Worm (Caenorhabditis elegans): Measurements from ENCODE around the gene srh-286.
"Not testable (repeated sequence)": the region's sequence is repeated elsewhere in the genome, so short reads cannot be mapped to it uniquely, and the experiment has no call there.

Gene srh-286

DNA sequence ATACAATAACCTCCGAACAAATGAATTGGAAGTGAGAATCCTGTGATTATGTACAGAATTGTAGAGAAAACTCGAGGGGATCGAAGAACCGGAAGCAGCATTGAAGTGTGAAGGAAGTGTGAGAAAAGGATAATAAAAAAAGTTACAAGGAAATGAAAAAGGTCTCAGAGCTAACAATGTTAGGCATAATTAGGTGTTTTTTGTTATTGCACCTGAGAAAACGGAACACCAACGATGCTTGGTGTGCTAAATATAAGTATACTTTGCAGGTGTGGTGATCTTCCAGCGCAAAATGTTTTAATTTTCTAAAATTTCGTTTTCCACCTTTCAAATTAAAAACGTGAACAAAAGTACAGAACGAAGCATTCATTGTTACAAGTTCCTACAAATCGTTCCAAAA lies at the start of gene srh-286:
Gene srh-286 (minus strand): TSS at position 101 of the 400 bp plus-strand sequence.
- no peak for TF ChIP-seq unc-62 (GFP tag; optimal IDR thresholded peaks at IDR 0.05)

DNA sequence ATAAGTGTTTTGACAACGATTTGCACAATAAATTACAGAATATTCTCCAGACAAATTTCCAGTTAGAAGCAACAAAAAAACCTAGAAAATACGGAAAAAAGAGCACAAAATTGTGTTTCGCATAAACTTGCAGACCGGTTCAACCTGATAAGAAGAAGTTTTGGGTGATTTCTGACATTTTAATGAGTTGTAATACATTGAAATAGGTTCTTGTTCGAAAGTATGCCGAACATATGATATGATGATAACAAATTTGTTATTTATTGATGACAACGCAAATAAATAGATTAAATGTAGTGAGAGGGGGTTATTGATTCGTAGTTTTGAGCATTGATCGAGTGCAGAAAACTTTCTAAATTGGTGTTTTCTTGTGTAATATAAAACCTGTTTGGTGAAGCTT lies 47.3 kb upstream of the srh-286 start:
- TF ChIP-seq unc-62 (GFP tag; optimal IDR thresholded peaks at IDR 0.05) = no peak

DNA sequence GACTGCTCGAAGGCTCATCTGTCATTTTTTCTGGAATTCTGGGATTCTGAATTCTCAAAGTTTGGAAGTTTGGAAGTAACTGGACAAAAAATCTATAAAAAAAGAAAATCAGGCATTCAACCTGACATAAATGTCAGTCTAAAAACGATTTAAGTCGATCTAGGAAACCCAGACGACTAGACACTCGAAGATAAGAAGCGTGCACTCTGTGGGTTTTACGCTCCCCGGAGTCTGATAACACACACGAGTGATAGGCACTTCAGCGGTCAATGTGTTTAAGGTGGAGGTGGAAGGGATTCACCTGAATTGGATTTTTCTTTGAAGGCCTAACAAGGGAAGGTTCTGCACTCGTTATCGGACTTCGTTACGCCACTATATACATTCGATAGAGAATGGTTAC lies 44.9 kb upstream of the srh-286 start, which contains the start of gene C06H5.6:
Gene C06H5.6 (minus strand): TSS at position 46 of the 400 bp plus-strand sequence.
- TF ChIP-seq unc-62 (GFP tag; optimal IDR thresholded peaks at IDR 0.05) = no peak

DNA sequence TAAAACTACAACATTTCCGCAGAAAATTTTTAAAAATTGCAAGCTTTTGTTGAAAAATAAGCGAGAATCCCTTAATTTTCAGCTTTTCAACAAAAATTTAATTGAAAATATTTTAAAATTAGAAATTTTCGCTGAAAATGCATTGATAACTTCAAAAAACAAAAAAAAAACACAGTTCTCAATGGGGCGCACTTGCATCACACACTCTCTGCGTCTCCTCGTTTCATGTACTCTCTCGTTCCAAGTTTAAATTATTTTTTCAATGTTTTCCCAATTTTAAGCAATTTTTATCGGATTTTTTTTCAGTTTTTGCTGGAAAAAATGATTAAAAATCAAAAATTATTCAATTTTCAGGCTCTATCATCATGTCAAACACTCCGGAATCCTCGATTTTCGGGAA lies 27.0 kb upstream of the srh-286 start, which contains the start of gene phf-14:
Gene phf-14 (plus strand): TSS at position 345 of the 400 bp plus-strand sequence.
- TF ChIP-seq unc-62 (GFP tag; optimal IDR thresholded peaks at IDR 0.05) = no peak

DNA sequence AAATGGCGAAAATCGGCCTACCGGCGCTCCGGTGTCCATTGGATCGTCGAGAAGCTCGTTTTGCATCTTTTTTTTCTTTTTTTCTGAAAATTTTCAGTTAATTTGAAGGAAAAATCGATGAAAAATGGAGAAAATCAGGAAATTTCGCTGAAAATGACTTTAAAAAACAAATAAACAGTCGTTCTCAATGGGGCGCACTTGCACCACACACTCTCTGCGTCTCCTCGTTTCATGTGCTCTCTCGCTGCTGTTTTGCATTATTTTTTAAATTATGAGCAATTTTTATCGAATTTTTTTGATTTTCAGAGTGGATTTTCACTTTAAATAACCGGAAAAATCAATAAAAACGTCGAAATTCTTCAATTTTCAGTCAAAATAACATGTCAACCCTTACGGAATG lies 26.6 kb upstream of the srh-286 start, which contains the start of gene csn-1:
Gene csn-1 (minus strand): TSS at position 83 of the 400 bp plus-strand sequence.
- TF ChIP-seq unc-62 (GFP tag; optimal IDR thresholded peaks at IDR 0.05) = no peak

DNA sequence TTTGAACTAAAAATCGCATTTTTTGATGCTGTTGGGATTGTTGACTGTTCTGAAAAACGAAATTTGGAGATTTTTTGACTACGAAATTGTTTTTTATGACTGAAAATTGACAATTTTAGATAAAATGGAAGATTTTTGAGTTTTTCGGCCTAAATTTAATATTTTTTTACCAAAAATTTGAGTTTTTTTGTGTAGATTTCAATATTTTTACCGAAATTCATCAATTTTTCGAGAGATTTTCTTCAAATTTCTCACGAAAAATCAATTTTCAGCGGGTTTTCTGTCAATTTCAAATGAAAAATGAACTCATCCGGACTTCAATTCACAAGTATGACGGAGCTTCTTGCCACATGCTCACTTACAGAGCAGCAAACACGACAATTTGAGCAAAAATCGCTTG lies 21.3 kb upstream of the srh-286 start, which contains the start of gene Y59A8A.8:
Gene Y59A8A.8 (plus strand): TSS at position 301 of the 400 bp plus-strand sequence.
- TF ChIP-seq unc-62 (GFP tag; optimal IDR thresholded peaks at IDR 0.05) = not testable (repeated sequence)

DNA sequence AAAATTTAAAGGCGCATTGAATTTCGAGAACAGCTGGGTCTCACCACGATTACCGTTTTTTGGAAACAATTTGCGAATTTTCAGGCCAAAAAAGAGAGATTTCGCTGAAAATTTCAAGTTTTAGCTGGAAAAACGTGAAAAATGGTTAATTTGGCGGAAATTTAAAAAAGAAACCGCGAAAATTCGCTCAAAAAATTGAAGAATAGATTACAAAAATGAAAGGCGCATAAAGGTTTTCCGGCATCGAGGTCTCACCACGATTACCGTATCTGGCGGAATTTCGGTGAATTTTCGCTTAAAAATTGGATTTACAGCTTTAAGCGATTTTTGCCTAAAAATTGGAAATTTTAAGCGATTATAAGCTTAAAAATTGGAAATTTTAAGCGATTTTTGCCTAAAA lies 15.5 kb upstream of the srh-286 start:
- TF ChIP-seq unc-62 (GFP tag; optimal IDR thresholded peaks at IDR 0.05) = no peak

DNA sequence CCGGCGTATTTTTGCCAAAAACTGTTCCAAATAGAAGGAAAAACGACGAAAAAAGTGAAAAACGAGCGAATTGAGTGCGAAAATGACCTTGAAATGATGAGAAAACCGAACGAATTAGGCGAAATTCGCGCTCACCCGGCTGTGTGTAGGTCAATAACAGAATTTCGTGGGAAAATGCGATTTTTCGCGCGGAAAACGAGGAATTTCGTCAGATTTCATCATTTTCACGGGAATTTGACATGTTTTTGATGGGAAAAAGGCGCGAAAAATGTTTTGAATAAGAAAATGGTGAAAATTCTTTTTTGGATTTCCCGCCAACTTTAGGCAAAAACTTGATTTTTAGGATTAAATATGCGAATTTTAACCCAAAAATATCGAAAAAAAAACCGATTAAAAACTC lies 15.1 kb upstream of the srh-286 start:
- no peak for TF ChIP-seq unc-62 (GFP tag; optimal IDR thresholded peaks at IDR 0.05)

DNA sequence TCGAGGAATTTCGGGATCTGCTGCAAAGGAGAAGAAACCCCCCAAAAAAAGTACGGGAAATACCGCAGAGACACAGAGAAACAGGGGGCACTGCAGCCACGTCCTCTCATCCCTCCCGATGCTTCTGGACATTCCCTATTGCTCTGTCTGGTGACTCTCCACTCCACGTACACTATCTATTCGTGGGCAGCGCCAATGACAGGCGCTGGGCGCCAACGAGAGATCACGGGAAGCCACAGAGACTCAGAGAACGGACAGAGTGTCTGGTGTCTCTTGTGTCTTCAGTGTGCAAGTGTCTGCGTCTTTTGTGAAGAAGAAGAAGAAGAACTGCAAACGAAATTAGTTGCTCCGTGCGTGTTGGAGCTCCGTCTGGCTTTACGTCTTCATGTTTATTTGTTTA lies 13.9 kb upstream of the srh-286 start:
- TF ChIP-seq unc-62 (GFP tag; optimal IDR thresholded peaks at IDR 0.05) = no peak

DNA sequence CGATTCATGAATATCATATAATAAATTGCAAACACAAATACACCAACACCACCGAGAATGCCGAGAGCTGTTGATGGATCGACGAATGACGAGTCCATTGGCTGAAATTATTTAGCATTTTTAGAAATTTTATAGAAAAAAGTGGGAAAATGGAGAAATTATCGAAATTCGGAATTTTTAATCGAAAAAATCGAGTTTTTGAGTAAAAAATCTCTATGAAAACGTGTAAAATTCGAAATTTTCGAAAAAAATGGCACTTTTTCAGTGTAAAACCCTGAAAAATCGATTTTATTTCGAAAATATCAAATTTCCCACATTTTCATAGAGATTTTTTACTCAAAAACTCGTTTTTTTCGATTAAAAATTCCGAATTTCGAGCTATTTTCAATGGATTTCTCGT lies 11.9 kb upstream of the srh-286 start, which contains the start of gene tcc-1:
Gene tcc-1 (minus strand): TSS at position 101 of the 400 bp plus-strand sequence.
- no peak for TF ChIP-seq unc-62 (GFP tag; optimal IDR thresholded peaks at IDR 0.05)

DNA sequence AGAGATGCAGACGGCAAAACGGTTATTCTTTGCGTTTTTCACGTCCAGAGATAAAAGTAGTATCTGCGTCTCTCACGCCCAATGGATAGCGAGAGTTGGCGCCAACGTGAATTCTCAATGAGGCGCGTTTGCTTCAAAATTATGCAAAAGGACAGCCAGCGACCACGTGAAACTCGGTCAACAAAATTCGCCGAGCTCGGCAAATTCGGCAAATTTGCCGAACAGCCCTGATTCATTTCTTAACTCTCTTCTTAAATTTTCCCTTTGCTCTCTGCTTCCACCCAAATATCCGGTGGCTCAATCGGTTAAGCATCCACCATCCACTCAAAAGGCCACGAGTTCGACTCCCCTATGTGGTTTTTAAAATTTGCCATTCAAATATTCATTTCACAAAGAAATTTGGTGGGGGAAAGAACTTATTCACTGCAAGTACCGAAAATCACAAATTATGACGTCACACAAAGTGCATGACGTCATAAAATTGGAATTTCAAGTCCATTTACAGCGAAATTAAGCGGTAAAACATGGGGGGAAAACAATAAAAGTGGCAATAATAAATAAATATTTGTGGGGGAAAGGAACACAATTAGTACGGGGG lies 1.5 kb upstream of the srh-286 start:
- TF ChIP-seq unc-62 (GFP tag; optimal IDR thresholded peaks at IDR 0.05) = no peak

DNA sequence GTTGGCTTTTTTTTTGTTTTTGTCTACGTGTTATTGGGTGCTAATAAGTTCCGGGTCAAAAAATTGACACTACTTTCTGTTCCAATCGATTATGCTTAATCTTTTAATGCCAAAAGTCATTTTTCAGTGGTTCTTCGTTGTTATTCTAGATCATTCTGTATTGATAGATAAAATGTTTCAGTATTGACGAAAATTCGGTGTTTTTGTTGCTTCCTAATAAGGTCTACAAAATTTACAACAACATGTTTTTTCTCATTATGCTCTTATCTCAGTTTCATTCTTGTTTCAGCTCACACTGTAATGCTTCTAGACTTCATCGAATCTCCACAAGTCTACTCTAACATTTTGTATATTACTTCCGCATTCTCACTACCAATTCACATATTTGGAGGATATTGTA lies 12.7 kb downstream of the srh-286 start, which contains the start of gene srh-303:
Gene srh-303 (plus strand): TSS at position 301 of the 400 bp plus-strand sequence.
- TF ChIP-seq unc-62 (GFP tag; optimal IDR thresholded peaks at IDR 0.05) = no peak

DNA sequence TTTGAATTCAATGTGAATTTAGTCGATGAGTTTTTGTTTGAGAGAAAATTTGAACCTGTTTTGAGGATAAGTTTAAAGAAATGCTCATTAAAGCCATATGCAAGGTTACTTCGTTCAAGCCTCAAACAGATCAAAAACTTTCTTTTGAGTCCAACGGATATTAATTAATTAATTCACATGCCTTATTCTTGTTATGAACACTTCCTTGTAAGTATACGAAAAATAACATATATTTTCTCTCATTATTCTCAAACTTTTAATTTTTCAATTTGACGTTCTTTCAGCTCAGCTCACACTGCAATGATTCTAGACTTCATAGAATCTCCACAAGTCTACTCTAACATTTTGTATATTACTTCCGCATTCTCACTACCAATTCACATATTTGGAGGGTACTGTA lies 15.7 kb downstream of the srh-286 start, which contains the start of gene srh-304:
Gene srh-304 (plus strand): TSS at position 301 of the 400 bp plus-strand sequence.
- TF ChIP-seq unc-62 (GFP tag; optimal IDR thresholded peaks at IDR 0.05) = no peak

DNA sequence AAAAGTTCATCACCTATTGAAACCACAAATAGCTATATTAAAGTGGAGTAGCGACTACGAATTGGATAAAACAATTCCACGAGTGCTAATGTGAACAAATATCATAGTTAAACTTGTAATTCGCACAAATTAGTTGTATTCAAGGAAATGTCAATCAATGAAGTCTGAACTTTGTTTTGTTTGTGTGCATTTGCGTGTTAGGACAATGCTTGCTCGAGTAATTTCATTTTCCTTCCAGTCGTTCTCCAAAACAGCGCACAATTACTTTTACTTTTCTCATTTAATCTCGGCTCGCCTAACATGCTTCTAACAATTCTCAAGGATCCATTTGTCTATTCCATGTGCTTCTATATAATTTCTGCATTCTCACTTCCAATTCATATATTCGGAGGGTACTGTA lies 19.4 kb downstream of the srh-286 start, which contains the start of gene srh-301:
Gene srh-301 (plus strand): TSS at position 301 of the 400 bp plus-strand sequence.
- no peak for TF ChIP-seq unc-62 (GFP tag; optimal IDR thresholded peaks at IDR 0.05)

DNA sequence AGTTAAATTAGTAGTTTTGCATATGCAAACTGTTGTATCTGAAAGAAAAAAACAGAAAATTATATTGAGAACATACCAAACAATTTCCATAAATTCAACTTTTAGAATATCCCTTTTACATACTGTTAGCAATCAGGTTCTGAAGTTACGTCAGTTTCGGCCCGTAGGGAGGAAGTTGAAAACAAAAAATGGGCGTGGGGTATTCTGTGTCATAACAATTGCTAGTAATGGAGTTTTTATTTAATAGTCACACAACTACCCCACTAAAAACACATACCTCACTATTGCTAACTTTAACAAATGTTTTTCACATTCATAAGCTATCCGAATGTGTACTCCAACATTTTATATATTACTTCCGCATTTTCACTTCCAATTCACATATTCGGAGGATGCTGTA lies 22.2 kb downstream of the srh-286 start, which contains the start of gene srh-300:
Gene srh-300 (plus strand): TSS at position 301 of the 400 bp plus-strand sequence.
- TF ChIP-seq unc-62 (GFP tag; optimal IDR thresholded peaks at IDR 0.05) = no peak

DNA sequence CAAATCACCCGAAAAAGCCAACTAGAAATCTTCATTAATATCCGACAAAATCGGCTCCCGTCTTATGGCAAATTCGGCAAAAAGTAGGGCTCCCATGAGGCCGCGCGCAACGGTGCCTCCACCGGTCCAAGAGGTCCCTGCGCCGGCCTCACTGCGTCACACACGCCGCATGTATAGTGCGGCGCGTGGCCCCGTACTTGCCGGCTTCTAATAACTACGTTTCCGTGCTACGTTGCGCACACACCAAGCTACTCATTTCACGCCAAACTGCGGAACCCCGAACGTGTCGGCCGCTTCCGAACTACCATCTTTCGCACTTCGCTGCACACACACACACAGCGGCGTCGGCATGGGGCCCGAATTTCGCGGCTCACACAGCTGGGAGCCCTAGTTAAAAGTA lies 24.3 kb downstream of the srh-286 start:
- TF ChIP-seq unc-62 (GFP tag; optimal IDR thresholded peaks at IDR 0.05) = no peak

DNA sequence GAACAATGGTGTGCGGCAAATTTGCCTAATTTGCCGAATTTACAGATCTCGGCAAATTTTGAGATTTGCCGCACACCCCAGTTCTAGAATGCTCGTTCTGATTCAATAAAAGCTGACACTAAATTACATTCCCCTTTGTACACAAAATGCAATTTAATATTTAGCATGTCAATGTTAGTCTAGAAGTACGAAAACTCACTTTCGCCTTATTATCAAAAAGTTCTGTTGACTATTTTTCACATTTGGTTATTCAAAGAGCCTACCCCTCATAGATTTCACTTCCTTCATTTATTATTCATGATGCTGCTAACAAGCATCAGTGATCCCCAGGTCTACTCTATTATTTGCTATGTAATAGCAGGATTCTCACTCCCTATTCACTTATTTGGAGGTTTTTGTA lies 25.4 kb downstream of the srh-286 start, which contains the start of gene srh-298:
Gene srh-298 (plus strand): TSS at position 301 of the 400 bp plus-strand sequence.
- no peak for TF ChIP-seq unc-62 (GFP tag; optimal IDR thresholded peaks at IDR 0.05)

Data from whole organism, dauer.